Worm (Caenorhabditis elegans): ENCODE measurements around the gene Y43F8C.15.

Gene Y43F8C.15

DNA sequence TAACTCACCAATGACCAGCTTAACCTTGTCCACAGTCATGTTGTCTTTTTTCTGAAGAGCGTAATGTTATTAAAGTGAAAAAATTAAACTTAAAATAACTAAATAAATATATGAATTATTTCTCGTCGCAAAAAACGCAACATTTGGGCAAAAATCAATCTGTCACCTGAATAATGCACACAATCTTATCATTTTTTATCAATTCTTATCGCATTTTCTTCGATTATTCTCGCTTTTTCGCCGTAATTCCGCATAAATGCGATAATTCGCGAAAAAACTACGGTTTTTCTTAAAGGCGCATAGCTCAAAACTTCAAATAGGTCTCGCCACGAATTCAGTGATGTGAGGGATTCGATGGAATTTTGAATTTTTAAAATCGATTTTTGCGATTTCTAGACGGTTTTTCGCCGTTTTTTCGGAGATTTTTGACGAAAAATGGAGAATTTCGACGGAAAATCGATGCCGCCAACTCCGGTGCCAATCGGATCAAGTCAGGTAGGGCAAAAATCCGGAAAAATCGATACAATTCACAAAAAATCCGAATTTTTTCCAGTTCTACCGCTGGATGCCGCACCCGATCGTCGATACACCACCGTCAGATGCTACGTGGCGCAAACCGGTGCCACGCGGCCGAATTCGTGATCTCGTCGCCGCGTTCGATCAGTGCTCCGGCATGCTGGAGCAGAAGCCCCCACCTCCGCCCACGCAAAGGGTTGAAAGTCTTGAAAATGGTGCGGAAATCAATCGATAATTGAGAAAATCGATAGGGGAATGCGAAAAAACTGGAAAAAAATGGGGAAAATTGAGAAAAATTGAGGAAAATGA lies 12.9 kb downstream of the Y43F8C.15 start, which contains the start of the genes Y43F8C.13 and ani-3:
Y43F8C.13 (minus strand) TSS at position 51 of the 825 bp plus-strand sequence.
ani-3 (plus strand) TSS at position 385 of the 825 bp plus-strand sequence.
- TF ChIP-seq dao-5 (tag; optimal IDR thresholded peaks at IDR 0.05) (no peak), W03F9.2 (tag; optimal IDR thresholded peaks at IDR 0.05) (no peak), him-1 (tag; optimal IDR thresholded peaks at IDR 0.05) (no peak)

DNA sequence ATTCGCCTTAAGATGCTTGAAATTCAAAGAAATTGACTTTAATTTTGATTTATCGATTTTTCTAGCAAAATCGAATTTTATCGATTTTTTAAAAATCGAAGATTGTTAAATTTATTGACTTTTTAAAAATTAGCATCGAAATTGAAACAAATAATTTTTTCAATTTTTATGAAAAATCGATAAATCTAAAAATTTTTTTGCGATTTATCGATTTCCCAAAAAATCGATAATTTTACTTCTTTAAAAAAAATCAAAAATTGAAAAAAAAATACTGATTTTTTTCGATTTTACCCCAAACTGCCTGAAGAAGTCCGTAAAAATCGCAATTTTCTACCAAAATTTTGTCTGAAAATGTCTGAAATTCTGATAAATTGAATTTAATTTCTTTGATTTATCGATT lies 18.5 kb downstream of the Y43F8C.15 start:
- no peak for TF ChIP-seq W03F9.2 (tag; optimal IDR thresholded peaks at IDR 0.05)
- no peak for TF ChIP-seq dao-5 (tag; optimal IDR thresholded peaks at IDR 0.05)
- no peak for TF ChIP-seq him-1 (tag; optimal IDR thresholded peaks at IDR 0.05)

DNA sequence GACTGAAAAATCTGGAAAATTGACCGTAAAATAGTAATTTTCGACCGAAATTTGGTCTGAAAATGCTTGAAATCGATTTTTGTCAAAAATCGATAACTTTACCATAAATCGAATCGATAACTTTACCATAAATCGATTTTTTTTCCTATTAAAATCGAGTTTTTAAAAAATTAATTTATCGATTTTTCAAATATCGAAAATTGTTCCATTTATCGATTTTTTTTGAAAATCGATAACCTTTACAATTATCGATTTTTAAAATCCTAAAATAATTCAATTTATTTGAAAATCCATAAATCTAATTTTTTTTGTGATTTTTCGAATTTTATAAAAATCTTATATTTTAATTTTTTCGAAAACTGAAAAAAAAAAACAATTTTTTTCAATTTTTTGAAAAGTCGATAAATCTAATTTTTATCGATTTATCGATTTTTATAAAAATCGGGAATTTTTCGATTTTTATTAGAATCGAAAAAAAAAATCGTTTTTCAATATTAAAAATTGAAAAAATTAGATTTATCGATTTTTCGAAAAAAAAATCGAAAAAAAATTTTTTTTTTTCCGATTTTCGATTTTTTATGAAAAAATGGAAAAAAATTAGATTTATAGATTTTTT lies 19.0 kb downstream of the Y43F8C.15 start:
- TF ChIP-seq dao-5 (tag; optimal IDR thresholded peaks at IDR 0.05): no peak
- no peak for TF ChIP-seq him-1 (tag; optimal IDR thresholded peaks at IDR 0.05)

DNA sequence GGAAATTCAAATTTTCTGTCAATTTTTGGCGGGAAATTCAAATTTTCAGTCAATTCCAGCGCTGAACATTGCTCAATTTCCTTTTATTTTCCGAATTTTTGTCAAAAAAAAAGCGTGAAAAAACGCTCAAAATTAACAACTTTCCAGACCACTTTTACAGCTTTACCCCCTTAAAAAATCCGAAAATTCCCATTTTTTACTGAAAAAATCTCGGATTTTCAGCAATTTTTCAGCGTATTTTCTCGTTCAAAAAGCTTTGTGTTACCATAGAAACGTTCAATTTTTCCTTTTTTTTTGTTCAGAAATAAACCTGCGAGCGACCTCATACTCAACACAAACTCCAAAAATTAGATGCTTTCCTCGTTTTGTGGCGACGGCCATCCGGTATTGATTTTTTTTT lies 35.9 kb downstream of the Y43F8C.15 start, which contains the start of gene mrp-7:
mrp-7 (plus strand) TSS at position 301 of the 400 bp plus-strand sequence.
- no peak for TF ChIP-seq dao-5 (tag; optimal IDR thresholded peaks at IDR 0.05)
- no peak for TF ChIP-seq W03F9.2 (tag; optimal IDR thresholded peaks at IDR 0.05)
- no peak for TF ChIP-seq him-1 (tag; optimal IDR thresholded peaks at IDR 0.05)

DNA sequence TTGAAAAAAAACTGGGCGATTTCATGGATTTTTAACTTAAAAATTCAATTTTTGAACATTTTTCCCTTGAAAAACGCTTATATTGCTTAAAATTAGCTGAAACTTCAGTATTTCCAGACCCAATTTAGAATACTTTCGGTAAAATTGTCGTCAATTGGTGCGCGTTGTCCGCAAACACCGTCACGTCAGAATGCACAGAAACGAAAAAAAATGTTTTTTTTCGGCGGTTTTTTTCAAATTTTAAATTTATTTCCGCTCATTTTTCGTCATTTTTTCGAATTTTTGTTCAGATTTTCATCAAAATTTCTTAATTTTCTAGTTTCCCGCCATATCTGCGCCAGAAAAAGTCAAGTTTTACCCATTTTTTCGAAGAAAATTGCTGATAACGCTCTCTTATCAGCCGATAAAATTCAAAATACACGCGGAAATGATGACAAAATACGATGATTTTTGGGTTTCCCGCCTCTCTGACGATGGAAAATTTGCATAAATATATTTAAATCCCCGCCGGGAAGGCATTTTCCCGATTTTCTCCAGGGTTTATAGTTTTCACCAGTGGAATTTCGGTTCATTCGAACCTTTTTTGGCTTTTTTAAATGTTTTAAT lies 37.0 kb downstream of the Y43F8C.15 start:
- TF ChIP-seq W03F9.2 (tag; optimal IDR thresholded peaks at IDR 0.05) (no peak), dao-5 (tag; optimal IDR thresholded peaks at IDR 0.05) (no peak), him-1 (tag; optimal IDR thresholded peaks at IDR 0.05) (no peak)

DNA sequence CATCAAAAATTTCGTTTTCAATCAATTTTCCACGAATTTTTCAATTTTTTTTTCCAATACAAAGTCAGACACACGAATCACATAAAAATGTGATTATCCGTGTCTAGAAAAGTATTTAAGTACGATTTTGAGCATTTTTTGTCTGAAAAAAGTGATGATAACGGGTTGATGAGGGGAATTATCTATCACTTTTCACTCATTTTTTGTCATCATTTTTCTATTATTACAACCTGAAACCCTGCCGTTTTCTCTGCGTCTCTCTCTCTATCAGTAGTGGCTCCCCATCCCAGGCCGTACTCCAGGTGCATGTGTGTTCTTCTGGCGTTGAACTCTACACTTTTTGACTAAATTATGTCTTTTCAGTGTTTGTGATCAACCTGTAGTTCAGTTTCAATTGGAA lies 38.1 kb downstream of the Y43F8C.15 start:
- TF ChIP-seq him-1 (tag; optimal IDR thresholded peaks at IDR 0.05) (no peak), dao-5 (tag; optimal IDR thresholded peaks at IDR 0.05) (no peak), W03F9.2 (tag; optimal IDR thresholded peaks at IDR 0.05) (no peak)

DNA sequence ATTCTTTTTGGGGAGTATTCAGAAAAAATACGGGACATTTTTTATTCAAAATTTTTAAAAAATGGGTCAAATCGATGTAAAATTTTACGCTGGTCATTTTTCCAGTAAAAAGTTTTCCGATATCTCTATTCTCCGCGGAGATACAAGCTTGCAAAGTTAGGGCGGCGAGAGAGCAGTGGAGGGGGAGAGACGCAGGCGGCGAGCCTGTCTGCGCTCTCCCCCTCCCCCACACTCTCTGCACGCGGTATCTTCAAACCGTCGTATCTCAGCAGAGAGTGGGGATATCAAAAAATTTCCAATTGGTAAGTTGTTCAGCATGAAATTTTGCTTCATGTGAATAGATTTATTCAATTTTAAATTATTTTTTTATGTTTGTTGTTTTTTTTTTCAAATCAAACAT lies 38.6 kb downstream of the Y43F8C.15 start:
- no peak for TF ChIP-seq W03F9.2 (tag; optimal IDR thresholded peaks at IDR 0.05)
- no peak for TF ChIP-seq dao-5 (tag; optimal IDR thresholded peaks at IDR 0.05)
- no peak for TF ChIP-seq him-1 (tag; optimal IDR thresholded peaks at IDR 0.05)

DNA sequence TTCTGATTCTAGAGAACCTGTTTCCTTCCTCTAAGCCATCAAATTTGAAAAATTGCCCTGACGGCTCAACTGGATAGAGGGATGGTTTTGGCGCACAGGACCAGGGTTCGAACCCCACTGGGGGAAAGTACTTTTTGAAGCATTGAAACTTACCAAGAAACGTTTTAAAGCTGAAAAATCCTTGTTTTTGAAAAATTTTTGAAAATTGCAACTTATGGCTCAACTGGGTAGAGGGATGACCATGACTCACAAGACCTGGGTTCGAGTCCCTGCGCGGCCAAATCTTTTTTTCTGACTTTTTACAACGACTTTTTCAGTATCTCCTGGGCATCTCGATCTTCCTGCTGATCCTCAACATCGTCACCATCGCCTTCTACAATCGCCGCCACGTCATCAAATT lies 39.5 kb downstream of the Y43F8C.15 start:
- TF ChIP-seq W03F9.2 (tag; optimal IDR thresholded peaks at IDR 0.05) (no peak), him-1 (tag; optimal IDR thresholded peaks at IDR 0.05) (no peak), dao-5 (tag; optimal IDR thresholded peaks at IDR 0.05) (no peak)

DNA sequence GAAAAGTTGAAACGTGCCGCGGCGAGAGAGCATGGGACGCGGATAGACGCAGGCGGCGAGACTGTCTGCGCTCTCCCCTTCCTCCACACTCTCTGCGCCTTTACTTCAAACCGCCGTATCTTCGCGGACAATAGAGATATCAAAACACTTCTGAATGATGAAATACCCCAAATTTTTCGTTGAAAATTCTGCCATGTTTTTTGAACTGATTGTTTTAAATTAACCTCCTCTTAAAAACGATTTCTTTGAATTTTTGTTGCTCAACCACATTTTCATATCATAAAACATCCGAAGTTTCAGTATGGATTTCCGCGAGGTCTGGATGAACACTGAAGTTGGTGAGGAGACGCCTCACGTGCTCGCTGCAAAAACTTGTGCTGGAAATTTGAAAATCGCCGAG lies 40.5 kb downstream of the Y43F8C.15 start, which contains the start of gene Y43F8C.11:
Y43F8C.11 (plus strand) TSS at position 301 of the 400 bp plus-strand sequence.
- TF ChIP-seq dao-5 (tag; optimal IDR thresholded peaks at IDR 0.05) (no peak), W03F9.2 (tag; optimal IDR thresholded peaks at IDR 0.05) (no peak), him-1 (tag; optimal IDR thresholded peaks at IDR 0.05) (no peak)

DNA sequence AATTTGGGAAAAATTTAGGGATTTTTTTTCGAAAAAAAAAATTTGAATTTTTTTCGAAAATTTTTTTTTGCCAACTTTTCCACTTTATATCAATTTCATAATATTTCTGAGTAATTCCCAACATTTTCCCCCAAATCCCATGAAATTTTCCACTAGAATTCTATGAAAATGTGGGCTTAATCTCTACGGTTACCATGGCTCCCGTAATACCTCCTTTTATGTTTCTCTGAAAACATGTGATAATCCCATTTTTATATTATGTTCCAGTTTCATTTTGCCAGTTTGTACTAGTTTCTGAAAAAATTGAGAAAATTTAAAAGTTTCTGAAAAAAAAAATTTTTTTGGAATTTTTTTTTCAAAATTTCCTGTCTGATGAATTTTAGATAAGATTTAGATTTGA lies 42.2 kb downstream of the Y43F8C.15 start:
- TF ChIP-seq W03F9.2 (tag; optimal IDR thresholded peaks at IDR 0.05) (no peak), dao-5 (tag; optimal IDR thresholded peaks at IDR 0.05) (no peak), him-1 (tag; optimal IDR thresholded peaks at IDR 0.05) (no peak)

DNA sequence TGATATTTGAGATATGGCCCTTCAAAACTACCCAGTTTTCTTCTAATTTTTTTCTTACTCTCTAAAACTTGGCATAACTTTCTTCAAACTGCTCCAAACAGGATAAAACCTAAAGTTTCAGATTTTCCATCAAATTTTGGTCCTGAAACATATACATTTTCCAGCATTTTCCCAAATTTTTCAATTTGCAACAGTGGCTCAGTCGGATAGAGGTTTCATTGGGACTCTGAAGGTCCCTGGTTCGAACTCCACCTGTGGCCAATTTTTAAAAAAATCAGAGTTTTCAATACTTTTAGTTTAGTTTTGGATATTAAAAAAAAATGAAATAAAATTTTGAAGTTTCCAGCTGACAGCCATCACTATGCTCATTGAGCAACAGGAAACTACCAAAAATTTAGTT lies 42.7 kb downstream of the Y43F8C.15 start:
- TF ChIP-seq dao-5 (tag; optimal IDR thresholded peaks at IDR 0.05): no peak
- no peak for TF ChIP-seq him-1 (tag; optimal IDR thresholded peaks at IDR 0.05)
- TF ChIP-seq W03F9.2 (tag; optimal IDR thresholded peaks at IDR 0.05): no peak

DNA sequence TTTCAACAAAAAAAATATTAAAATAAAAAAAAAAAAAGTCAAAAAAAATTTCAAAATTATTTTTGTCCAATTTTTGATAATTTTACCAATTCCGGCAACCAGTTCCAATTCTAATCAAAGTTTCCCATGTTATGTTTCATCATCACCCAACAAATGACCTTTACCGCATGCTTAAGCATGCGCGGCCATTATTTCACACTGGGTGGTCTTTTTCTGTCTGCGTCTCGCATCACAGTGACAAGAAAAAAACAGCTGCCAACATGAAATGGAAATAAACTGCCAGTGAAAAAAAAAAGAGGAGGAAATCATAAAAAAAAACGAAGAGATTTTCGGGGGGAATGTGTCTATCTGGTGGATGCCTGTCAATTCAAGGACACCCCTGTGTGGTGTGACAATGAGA lies 44.1 kb downstream of the Y43F8C.15 start:
- TF ChIP-seq W03F9.2 (tag; optimal IDR thresholded peaks at IDR 0.05): no peak
- no peak for TF ChIP-seq him-1 (tag; optimal IDR thresholded peaks at IDR 0.05)
- no peak for TF ChIP-seq dao-5 (tag; optimal IDR thresholded peaks at IDR 0.05)

DNA sequence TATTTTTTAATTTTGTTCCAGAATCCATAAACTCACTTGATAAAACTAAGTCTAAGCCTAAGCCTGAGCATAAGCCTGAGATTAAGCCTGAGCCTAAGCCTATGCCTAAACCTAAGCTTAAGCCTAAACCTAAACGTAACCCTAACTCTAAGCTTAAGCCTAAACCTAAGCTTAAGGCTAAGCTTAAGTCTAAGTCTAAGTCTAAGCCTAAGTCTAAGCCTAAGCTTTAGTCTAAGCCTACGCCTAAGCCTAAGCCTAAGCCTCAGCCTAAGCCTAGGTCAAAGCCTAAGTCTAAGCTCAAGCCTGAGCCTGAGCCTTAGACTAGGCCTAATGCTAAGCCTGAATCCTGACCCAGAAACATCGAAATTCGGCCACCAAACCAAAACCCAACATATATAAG lies 45.8 kb downstream of the Y43F8C.15 start:
- no peak for TF ChIP-seq him-1 (tag; optimal IDR thresholded peaks at IDR 0.05)
- no peak for TF ChIP-seq W03F9.2 (tag; optimal IDR thresholded peaks at IDR 0.05)
- no peak for TF ChIP-seq dao-5 (tag; optimal IDR thresholded peaks at IDR 0.05)
